Worm (Caenorhabditis elegans) whole organism, L3 larva: ENCODE data around the gene T27A8.2.
A peak's percentile ranks its signal among the peaks of the same experiment; 100 is the strongest.

Experiments used
- ZK546.5 ChIP-seq: sonication (generic microtip); optimal IDR thresholded peaks from 2 replicates; lab custom pipeline; 2017; ENCODE audit warnings: missing biosample characterization, missing genetic modification characterization
- daf-12 ChIP-seq: fragments of 150-350 bp; optimal IDR thresholded peaks from 2 replicates; lab custom pipeline; 2014; ENCODE audit warnings: missing biosample characterization, missing genetic modification reagents, missing genetic modification characterization
- egl-5 ChIP-seq: fragments of 150-350 bp; optimal IDR thresholded peaks from 2 replicates; lab custom pipeline; 2017; ENCODE audit warnings: missing biosample characterization, missing genetic modification reagents, missing genetic modification characterization, inconsistent platforms
- elt-2 ChIP-seq: sonication (generic microtip); optimal IDR thresholded peaks from 2 replicates; lab custom pipeline; 2016; ENCODE audit warnings: missing genetic modification reagents, mild to moderate bottlenecking, missing genetic modification characterization, missing compliant biosample characterization
- elt-3 ChIP-seq, 3 experiments: fragments of 150-350 bp in 1 of 3; sonication (generic microtip) in 2 of 3; optimal IDR thresholded peaks; 2 replicates in 2 of 3; 4 replicates in 1 of 3; lab custom pipeline; 2014 to 2017; ENCODE audit warnings: missing biosample characterization in 3 of 3, missing genetic modification characterization in 3 of 3
- hmg-11 ChIP-seq: sonication (generic microtip); optimal IDR thresholded peaks from 2 replicates; lab custom pipeline; 2016; ENCODE audit warnings: missing genetic modification characterization, missing compliant biosample characterization
- lin-39 ChIP-seq: fragments of 150-350 bp; optimal IDR thresholded peaks from 2 replicates; lab custom pipeline; 2018; ENCODE audit warnings: missing biosample characterization, missing genetic modification reagents, missing genetic modification characterization
- nhr-11 ChIP-seq: fragments of 150-350 bp; optimal IDR thresholded peaks from 2 replicates; lab custom pipeline; 2014; ENCODE audit warnings: missing biosample characterization, missing genetic modification characterization
- nhr-25 ChIP-seq: sonication (generic microtip); optimal IDR thresholded peaks from 2 replicates; lab custom pipeline; 2017; ENCODE audit warnings: missing biosample characterization, missing genetic modification characterization
- nhr-76 ChIP-seq: fragments of 150-350 bp; sonication (generic microtip); optimal IDR thresholded peaks from 5 replicates; lab custom pipeline; 2014; ENCODE audit warnings: missing biosample characterization, missing genetic modification characterization
- pha-4 ChIP-seq: fragments of 150-350 bp; optimal IDR thresholded peaks from 2 replicates; lab custom pipeline; 2014; ENCODE audit warnings: missing biosample characterization, missing genetic modification reagents, missing genetic modification characterization
- pqm-1 ChIP-seq: fragments of 150-350 bp; optimal IDR thresholded peaks from 2 replicates; lab custom pipeline; 2017; ENCODE audit warnings: missing biosample characterization, missing genetic modification characterization, inconsistent platforms
- sea-2 ChIP-seq: fragments of 150-350 bp; sonication (generic microtip); optimal IDR thresholded peaks from 4 replicates; lab custom pipeline; 2014; ENCODE audit warnings: missing biosample characterization, missing genetic modification reagents, missing genetic modification characterization
- snpc-4 ChIP-seq: fragments of 150-350 bp; optimal IDR thresholded peaks from 2 replicates; lab custom pipeline; 2014; ENCODE audit warnings: missing biosample characterization, missing genetic modification characterization
- unc-39 ChIP-seq: sonication (generic microtip); optimal IDR thresholded peaks from 4 replicates; lab custom pipeline; 2017; ENCODE audit warnings: missing biosample characterization, missing genetic modification characterization
- unc-62 ChIP-seq: fragments of 150-350 bp; sonication (generic microtip); optimal IDR thresholded peaks from 4 replicates; lab custom pipeline; 2014; ENCODE audit warnings: missing biosample characterization, missing genetic modification reagents, missing genetic modification characterization
- zag-1 ChIP-seq: fragments of 150-350 bp; optimal IDR thresholded peaks from 2 replicates; lab custom pipeline; 2014; ENCODE audit warnings: missing biosample characterization, missing genetic modification characterization

The T27A8.2 gene

ce11 chrX:16024558-16024957, 34.2 kb downstream of the T27A8.2 start (continued):
- peak; percentile 95 for TF ChIP-seq elt-2 (tag; lab: Kevin White, UChicago)
- TF ChIP-seq unc-62 (GFP tag; lab: Kevin White, UChicago), result peak; percentile 78
- TF ChIP-seq nhr-76 (tag; lab: Kevin White, UChicago), result peak; percentile 32
- TF ChIP-seq egl-5 (tag; lab: Kevin White, UChicago), result peak; percentile 21
- TF ChIP-seq hmg-11 (tag; lab: Kevin White, UChicago), result peak; percentile 97
- no peak for TF ChIP-seq elt-3 (tag; optimal IDR thresholded peaks at IDR 0.05; lab: Kevin White, UChicago)
- peak; percentile 51 for TF ChIP-seq nhr-11
- no peak for TF ChIP-seq ZK546.5 (tag; lab: Kevin White, UChicago)
- peak; percentile 86 for TF ChIP-seq lin-39
- TF ChIP-seq nhr-25 (tag; lab: Kevin White, UChicago), result no peak
- peak; percentile 87 for TF ChIP-seq snpc-4 (tag; lab: Kevin White, UChicago)
- no peak for TF ChIP-seq sea-2 (GFP tag; lab: Kevin White, UChicago)
- peak; percentile 8 for TF ChIP-seq zag-1 (tag; lab: Kevin White, UChicago)
- peak; percentile 87 for TF ChIP-seq pqm-1 (tag; lab: Kevin White, UChicago)
- no peak for TF ChIP-seq unc-39 (tag; lab: Kevin White, UChicago)
- peak; percentile 44 for TF ChIP-seq daf-12 (tag; lab: Kevin White, UChicago)

ce11 chrX:16016796-16017195, 41.9 kb downstream of the T27A8.2 start, which contains the start of the genes VB0395L.1 and nhx-1:
VB0395L.1 (minus strand) TSS chrX:16016981.
nhx-1 (plus strand) TSS chrX:16017121.
- TF ChIP-seq unc-39 (tag; lab: Kevin White, UChicago) (no peak), pha-4 (tag; lab: Kevin White, UChicago) (peak; percentile 55)
